Worm (Caenorhabditis elegans): Measurements from ENCODE around the gene mdh-1.
A peak's percentile ranks its signal among the peaks of the same experiment; 100 is the strongest.

Gene mdh-1

ce11 chrV:6516491-6517304 lies at the start of gene mdh-1:
TSS of gene mdh-1 (minus strand) at chrV:6516526.
- TF ChIP-seq ceh-79 (tag; optimal IDR thresholded peaks at IDR 0.05) (no peak), let-526 (GFP tag; IDR thresholded peaks at IDR 0.05) (peak; percentile 49; the same call in 1 of the 2 replicates), attf-5 (GFP tag; optimal IDR thresholded peaks at IDR 0.05) (peak; percentile 8), sea-2 (GFP tag; IDR thresholded peaks at IDR 0.05) (no peak), pbrm-1 (GFP tag; IDR thresholded peaks at IDR 0.05) (0 out of 2 replicates have a peak, but pooled peaks have one; percentile 2), B0019.2 (GFP tag; conservative IDR thresholded peaks at IDR 0.05) (no peak), K12H6.12 (tag; optimal IDR thresholded peaks at IDR 0.05) (peak; percentile 4), nhr-120 (GFP tag; IDR thresholded peaks at IDR 0.05) (no peak), let-607 (tag; optimal IDR thresholded peaks at IDR 0.05) (peak in 1 of 2 experiments; percentile 24), ekl-4 (GFP tag; IDR thresholded peaks at IDR 0.05) (no peak), ztf-28 (GFP tag; IDR thresholded peaks at IDR 0.05) (no peak), D2030.7 (GFP tag; IDR thresholded peaks at IDR 0.05) (0 out of 2 replicates have a peak, but pooled peaks have one; percentile 17), chd-7 (tag; optimal IDR thresholded peaks at IDR 0.05) (no peak), snpc-3.4 (tag; optimal IDR thresholded peaks at IDR 0.05) (no peak), lin-40 (tag; optimal IDR thresholded peaks at IDR 0.05) (no peak), F57C9.4 (tag; optimal IDR thresholded peaks at IDR 0.05) (no peak), F37B4.10 (GFP tag; IDR thresholded peaks at IDR 0.05) (no peak), cebp-2 (GFP tag; IDR thresholded peaks at IDR 0.05) (no peak), F23B12.7 (tag; optimal IDR thresholded peaks at IDR 0.05; ENCODE audit: insufficient read depth) (no peak), nfya-1 (tag; optimal IDR thresholded peaks at IDR 0.05; ENCODE audit: borderline replicate concordance, insufficient read depth) (no peak), nhr-80 (tag; optimal IDR thresholded peaks at IDR 0.05) (peak; percentile 60), nfyb-1 (GFP tag; IDR thresholded peaks at IDR 0.05) (peak; percentile 40; the same call in 1 of the 2 replicates), ceh-27 (GFP tag; optimal IDR thresholded peaks at IDR 0.05) (peak; percentile 26), F39B2.1 (GFP tag; IDR thresholded peaks at IDR 0.05) (no peak), lin-26 (GFP tag; IDR thresholded peaks at IDR 0.05) (no peak), K11D2.4 (GFP tag; IDR thresholded peaks at IDR 0.05) (no peak), cebp-1 (GFP tag; IDR thresholded peaks at IDR 0.05) (no peak), cebp-1 (tag; optimal IDR thresholded peaks at IDR 0.05) (no peak), Y56A3A.18 (GFP tag; IDR thresholded peaks at IDR 0.05) (no peak), hrde-1 (tag; optimal IDR thresholded peaks at IDR 0.05; ENCODE audit: borderline replicate concordance) (no peak), lir-1 (GFP tag; conservative IDR thresholded peaks at IDR 0.05) (no peak), rpc-1 (optimal IDR thresholded peaks at IDR 0.05) (no peak), rpc-1 (tag; optimal IDR thresholded peaks at IDR 0.05) (no peak), ceh-100 (GFP tag; IDR thresholded peaks at IDR 0.05) (no peak), Y95B8A.8 (GFP tag; IDR thresholded peaks at IDR 0.05) (peak; percentile 43; the same call in 1 of the 2 replicates), pha-4 (tag; optimal IDR thresholded peaks at IDR 0.05) (peak; percentile 77), ZK185.1 (tag; optimal IDR thresholded peaks at IDR 0.05; ENCODE audit: poor library complexity, severe bottlenecking) (peak; percentile 4), egl-44 (GFP tag; IDR thresholded peaks at IDR 0.05) (no peak), ama-1 (optimal IDR thresholded peaks at IDR 0.05) (peak; percentile 44), ama-1 (GFP tag; optimal IDR thresholded peaks at IDR 0.05) (no peak), lin-54 (GFP tag; optimal IDR thresholded peaks at IDR 0.05) (peak; percentile 5), B0336.3 (GFP tag; IDR thresholded peaks at IDR 0.05) (no peak), mcd-1 (GFP tag; IDR thresholded peaks at IDR 0.05) (peak; percentile 44; the same call in 1 of the 2 replicates), ceh-40 (GFP tag; IDR thresholded peaks at IDR 0.05) (no peak), dox-1 (GFP tag; IDR thresholded peaks at IDR 0.05) (0 out of 2 replicates have a peak, but pooled peaks have one; percentile 10)

Measured in whole organism, young adult.